Worm (Caenorhabditis elegans) whole organism, L3 larva: ENCODE data around the gene F29A7.6.

Experiments
- ceh-16 ChIP-seq: sonication (generic microtip); optimal IDR thresholded peaks from 2 replicates; lab custom pipeline; 2017; ENCODE audit warnings: missing biosample characterization, missing genetic modification characterization
- ceh-28 ChIP-seq: fragments of 150-350 bp; optimal IDR thresholded peaks from 2 replicates; lab custom pipeline; 2014; ENCODE audit warnings: missing biosample characterization, missing genetic modification reagents, missing genetic modification characterization
- fos-1 ChIP-seq: fragments of 150-350 bp; optimal IDR thresholded peaks from 2 replicates; lab custom pipeline; 2014; ENCODE audit warnings: missing biosample characterization, missing genetic modification characterization
- nhr-237 ChIP-seq: fragments of 150-350 bp; optimal IDR thresholded peaks from 2 replicates; lab custom pipeline; 2014; ENCODE audit warnings: missing biosample characterization, missing genetic modification characterization
- unc-62 ChIP-seq: fragments of 150-350 bp; sonication (generic microtip); optimal IDR thresholded peaks from 4 replicates; lab custom pipeline; 2014; ENCODE audit warnings: missing biosample characterization, missing genetic modification reagents, missing genetic modification characterization

ce11 chrII:2741405-2741804 is 11.0 kb downstream of the F29A7.6 start:
- TF ChIP-seq unc-62 (no peak), nhr-237 (tag; lab: Kevin White, UChicago) (no peak), fos-1 (no peak), ceh-16 (tag; lab: Kevin White, UChicago) (no peak), ceh-28 (no peak)
